Fruit fly (Drosophila melanogaster): Measurements from ENCODE around the gene COX8.
A peak's percentile ranks its signal among the peaks of the same experiment; 100 is the strongest.

The COX8 gene

DNA sequence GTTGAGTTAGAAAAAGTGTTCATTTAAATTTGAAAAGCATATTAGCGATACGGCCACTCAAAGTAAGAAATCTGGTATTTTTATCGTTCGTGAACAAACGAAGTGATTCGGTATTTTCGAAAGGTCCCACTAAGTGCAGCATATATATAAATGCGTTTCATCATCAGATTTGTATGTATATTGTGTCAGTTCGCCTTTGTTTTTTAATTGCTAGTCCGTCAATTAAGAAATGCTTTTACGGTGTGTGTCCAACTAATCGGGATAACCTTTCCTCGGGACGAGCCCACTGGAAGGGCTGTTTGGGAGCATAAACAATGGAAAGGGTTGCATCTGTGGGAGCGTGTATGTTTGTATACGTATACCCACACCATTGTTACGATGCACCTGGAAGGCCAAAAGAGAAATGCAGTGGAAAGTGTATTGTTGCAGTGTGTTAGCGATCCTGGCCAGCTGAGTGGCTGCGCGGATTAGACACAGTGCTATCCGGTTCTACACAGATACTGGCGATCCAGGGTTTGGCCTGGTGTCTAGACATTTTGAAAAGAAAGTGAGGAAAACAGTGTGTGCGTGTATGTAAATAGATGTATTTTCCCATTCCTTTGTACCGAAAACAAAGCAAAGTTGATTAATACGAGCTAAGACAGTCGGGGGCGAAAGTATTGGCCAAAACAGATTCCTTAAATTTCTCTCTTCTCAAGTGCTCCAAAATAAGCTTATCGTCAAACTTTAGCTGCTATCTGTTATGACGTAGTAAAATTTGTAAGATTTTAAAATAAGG, 16.0 kb downstream of the COX8 start, which contains the start of gene CG7611 (continued):
- no peak for TF ChIP-seq tio (GFP tag; optimal IDR thresholded peaks at IDR 0.05)
- TF ChIP-seq tna (GFP tag; IDR thresholded peaks at IDR 0.05; ENCODE audit: partially characterized antibody) = no peak
- no peak for TF ChIP-seq CG6791 (GFP tag; IDR thresholded peaks at IDR 0.05; ENCODE audit: partially characterized antibody)
- no peak for TF ChIP-seq en (GFP tag; optimal IDR thresholded peaks at IDR 0.05)
- TF ChIP-seq CG14441 (GFP tag; IDR thresholded peaks at IDR 0.05) = no peak
- TF ChIP-seq crc (GFP tag; optimal IDR thresholded peaks at IDR 0.05) = no peak
- peak; percentile 31 for TF ChIP-seq CG17829 (tag; optimal IDR thresholded peaks at IDR 0.05)
- TF ChIP-seq trem (tag; optimal IDR thresholded peaks at IDR 0.05) = peak; percentile 52
- no peak for TF ChIP-seq TFAM (GFP tag; optimal IDR thresholded peaks at IDR 0.05)
- TF ChIP-seq CG12391 (tag; optimal IDR thresholded peaks at IDR 0.05) = no peak
- TF ChIP-seq CG10462 (GFP tag; optimal IDR thresholded peaks at IDR 0.05) = no peak
- TF ChIP-seq sens (GFP tag) = peak; percentile 59
- peak; percentile 50 for TF ChIP-seq sna (GFP tag; IDR thresholded peaks at IDR 0.05; ENCODE audit: partially characterized antibody)
- TF ChIP-seq ci (GFP tag; IDR thresholded peaks at IDR 0.05) = no peak
- TF ChIP-seq CG6175 (GFP tag; IDR thresholded peaks at IDR 0.05) = no peak
- TF ChIP-seq CG10366 (GFP tag; IDR thresholded peaks at IDR 0.05) = no peak
- TF ChIP-seq h (optimal IDR thresholded peaks at IDR 0.05) = no peak
- TF ChIP-seq maf-S (GFP tag; optimal IDR thresholded peaks at IDR 0.05) = no peak
- peak; percentile 35 for TF ChIP-seq BEAF-32 (GFP tag; optimal IDR thresholded peaks at IDR 0.05)
- no peak for TF ChIP-seq H2.0 (GFP tag; IDR thresholded peaks at IDR 0.05)
- no peak for TF ChIP-seq CG17912 (GFP tag; optimal IDR thresholded peaks at IDR 0.05)
- no peak for TF ChIP-seq CG34376 (GFP tag; optimal IDR thresholded peaks at IDR 0.05)
- TF ChIP-seq Sry-β (GFP tag; optimal IDR thresholded peaks at IDR 0.05) = no peak
- TF ChIP-seq CG8478 (optimal IDR thresholded peaks at IDR 0.05) = no peak
- TF ChIP-seq CG13775 (GFP tag; optimal IDR thresholded peaks at IDR 0.05) = no peak
- no peak for TF ChIP-seq Nf-YC (tag; optimal IDR thresholded peaks at IDR 0.05)
- peak; percentile 21; the same call in 1 of the 2 replicates for TF ChIP-seq hbn (GFP tag; IDR thresholded peaks at IDR 0.05; ENCODE audit: partially characterized antibody)
- TF ChIP-seq CG42726 (GFP tag; IDR thresholded peaks at IDR 0.05; ENCODE audit: partially characterized antibody) = no peak
- TF ChIP-seq vnd (GFP tag; IDR thresholded peaks at IDR 0.05; ENCODE audit: partially characterized antibody) = no peak
- no peak for TF ChIP-seq CTCF (GFP tag; optimal IDR thresholded peaks at IDR 0.05)
- no peak for TF ChIP-seq CG8765 (GFP tag; IDR thresholded peaks at IDR 0.05)
- TF ChIP-seq CG10431 (GFP tag; optimal IDR thresholded peaks at IDR 0.05) = peak; percentile 79
- TF ChIP-seq pzg (GFP tag; optimal IDR thresholded peaks at IDR 0.05) = peak; percentile 52
- TF ChIP-seq CG32532 (GFP tag; IDR thresholded peaks at IDR 0.05) = no peak
- no peak for TF ChIP-seq bab2 (GFP tag; optimal IDR thresholded peaks at IDR 0.05)
- TF ChIP-seq Drgx (GFP tag; IDR thresholded peaks at IDR 0.05) = no peak
- no peak for TF ChIP-seq kah (GFP tag; optimal IDR thresholded peaks at IDR 0.05)
- no peak for TF ChIP-seq nmo (GFP tag; optimal IDR thresholded peaks at IDR 0.05)
- no peak for TF ChIP-seq odd (GFP tag; optimal IDR thresholded peaks at IDR 0.05)
- no peak for TF ChIP-seq CG9932 (GFP tag; IDR thresholded peaks at IDR 0.05)
- no peak for TF ChIP-seq CG2199 (GFP tag; IDR thresholded peaks at IDR 0.05)
- TF ChIP-seq CG7357 (GFP tag; IDR thresholded peaks at IDR 0.05) = no peak
- TF ChIP-seq MBD-R2 (GFP tag; IDR thresholded peaks at IDR 0.05) = peak; percentile 36
- no peak for TF ChIP-seq vvl (GFP tag; IDR thresholded peaks at IDR 0.05)
- no peak for TF ChIP-seq CG13894 (tag; optimal IDR thresholded peaks at IDR 0.05)
- peak; percentile 40 for TF ChIP-seq Myb (GFP tag; optimal IDR thresholded peaks at IDR 0.05)
- TF ChIP-seq scrt (GFP tag; optimal IDR thresholded peaks at IDR 0.05) = no peak
- no peak for TF ChIP-seq sqz (GFP tag; optimal IDR thresholded peaks at IDR 0.05)
- no peak for TF ChIP-seq Chrac-16 (GFP tag; optimal IDR thresholded peaks at IDR 0.05)
- peak; percentile 2 for TF ChIP-seq CG2116 (GFP tag; optimal IDR thresholded peaks at IDR 0.05)
- 0 out of 4 replicates have a peak, but pooled peaks have one; percentile 44 for TF ChIP-seq Dll (GFP tag; IDR thresholded peaks at IDR 0.05; ENCODE audit: partially characterized antibody)

Data from whole organism, embryonic.